Worm (Caenorhabditis elegans) whole organism, L1 larva: ENCODE results near the gene Y39A3CL.4.

Experiments
- aha-1 ChIP-seq: fragments of 150-350 bp; optimal IDR thresholded peaks from 2 replicates; lab custom pipeline; 2014; ENCODE audit warnings: missing biosample characterization, missing genetic modification characterization
- aly-2 ChIP-seq: fragments of 150-350 bp; optimal IDR thresholded peaks from 2 replicates; lab custom pipeline; 2014; ENCODE audit warnings: missing biosample characterization, missing genetic modification characterization
- ama-1 ChIP-seq: fragments of 150-350 bp; optimal IDR thresholded peaks from 2 replicates; lab custom pipeline; 2014
- efl-1 ChIP-seq, 4 experiments: fragments of 150-350 bp; optimal IDR thresholded peaks in 3 of 4; peaks in 1 of 4; 1 replicate in 1 of 4; 2 replicates in 3 of 4; lab custom pipeline; 2014; ENCODE audit warnings: missing biosample characterization in 2 of 4, missing genetic modification characterization in 2 of 4, missing genetic modification reagents in 2 of 4
- fkh-8 ChIP-seq: sonication (generic microtip); optimal IDR thresholded peaks from 2 replicates; lab custom pipeline; 2016; ENCODE audit warnings: mild to moderate bottlenecking, missing genetic modification characterization, missing compliant biosample characterization
- lin-15B ChIP-seq: fragments of 150-350 bp; sonication (generic microtip); optimal IDR thresholded peaks from 3 replicates; lab custom pipeline; 2014; ENCODE audit warnings: missing biosample characterization, missing genetic modification characterization
- nhr-11 ChIP-seq: fragments of 150-350 bp; optimal IDR thresholded peaks from 2 replicates; lab custom pipeline; 2014; ENCODE audit warnings: missing biosample characterization, missing genetic modification characterization
- nhr-12 ChIP-seq: sonication (generic microtip); optimal IDR thresholded peaks from 2 replicates; lab custom pipeline; 2017; ENCODE audit warnings: missing biosample characterization, missing genetic modification characterization
- nhr-71 ChIP-seq: sonication (generic microtip); optimal IDR thresholded peaks from 2 replicates; lab custom pipeline; 2016; ENCODE audit warnings: mild to moderate bottlenecking, missing genetic modification characterization, moderate library complexity, missing compliant biosample characterization
- tbx-2 ChIP-seq: sonication (generic microtip); optimal IDR thresholded peaks from 2 replicates; lab custom pipeline; 2016; ENCODE audit warnings: missing genetic modification characterization, missing compliant biosample characterization
- unc-130 ChIP-seq: fragments of 150-350 bp; optimal IDR thresholded peaks from 2 replicates; lab custom pipeline; 2017; ENCODE audit warnings: missing biosample characterization, missing genetic modification characterization, inconsistent platforms
- unc-30 ChIP-seq: sonication (generic microtip); optimal IDR thresholded peaks from 2 replicates; lab custom pipeline; 2017; ENCODE audit warnings: missing biosample characterization, missing genetic modification characterization
- unc-86 ChIP-seq: sonication (generic microtip); optimal IDR thresholded peaks from 2 replicates; lab custom pipeline; 2016; ENCODE audit warnings: missing genetic modification characterization, missing compliant biosample characterization
- zag-1 ChIP-seq: fragments of 150-350 bp; optimal IDR thresholded peaks from 2 replicates; lab custom pipeline; 2014; ENCODE audit warnings: missing biosample characterization, missing genetic modification characterization

- no peak for TF ChIP-seq nhr-11 (tag; lab: Kevin White, UChicago)
- TF ChIP-seq zag-1 (tag; lab: Kevin White, UChicago): no peak
- TF ChIP-seq unc-30 (tag; lab: Kevin White, UChicago): no peak
- TF ChIP-seq lin-15B (tag; lab: Kevin White, UChicago): no peak
- TF ChIP-seq ama-1 (lab: Kevin White, UChicago): no peak
- TF ChIP-seq aly-2 (tag; lab: Kevin White, UChicago): no peak
- TF ChIP-seq tbx-2 (tag; lab: Kevin White, UChicago): no peak
- TF ChIP-seq aha-1 (tag; lab: Kevin White, UChicago): no peak
- no peak for TF ChIP-seq nhr-12 (tag; lab: Kevin White, UChicago)
- TF ChIP-seq fkh-8: no peak
- TF ChIP-seq unc-130 (tag; lab: Kevin White, UChicago): no peak
- no peak for TF ChIP-seq unc-86 (tag; lab: Kevin White, UChicago)
- no peak for TF ChIP-seq nhr-71 (tag; lab: Kevin White, UChicago)
- no peak for TF ChIP-seq efl-1 (optimal IDR thresholded peaks at IDR 0.05; lab: Kevin White, UChicago)
- TF ChIP-seq efl-1 (GFP tag; optimal IDR thresholded peaks at IDR 0.05 in 1 of 2; lab: Kevin White, UChicago): no peak
These were observed 16.2 kb upstream of the Y39A3CL.4 start for ce11 chrIII:1794100-1794499.
